Fruit fly (Drosophila melanogaster) whole organism, embryonic: Measurements from ENCODE around the gene CG32832.

ENCODE experiments used
- B-H2 ChIP-seq: fragments of 200-800 bp; sonication (Bioruptor generic); optimal IDR thresholded peaks from 2 replicates; lab custom pipeline; 2018; ENCODE audit warnings: missing biosample characterization, mild to moderate bottlenecking, missing genetic modification characterization
- Bgb ChIP-seq: fragments of 200-800 bp; sonication (Bioruptor generic); IDR thresholded peaks from 2 replicates; pipeline ENCODE4 v1.3.6; 2022; ENCODE audit warnings: missing biosample characterization, missing genetic modification characterization; ENCODE audit not compliant: partially characterized antibody
- CG11085 ChIP-seq: fragments of 200-800 bp; sonication (Bioruptor generic); IDR thresholded peaks from 2 replicates; pipeline ENCODE4 v1.3.6; 2022; ENCODE audit warnings: missing biosample characterization, missing genetic modification characterization
- CG17186 ChIP-seq: fragments of 200-800 bp; sonication (Bioruptor generic); optimal IDR thresholded peaks from 3 replicates; lab custom pipeline; 2017; ENCODE audit warnings: missing biosample characterization, missing genetic modification reagents, missing genetic modification characterization
- CG6791 ChIP-seq: fragments of 200-800 bp; sonication (Bioruptor generic); IDR thresholded peaks from 3 replicates; pipeline ENCODE4 v1.3.6; 2022; ENCODE audit warnings: missing biosample characterization, missing genetic modification characterization; ENCODE audit not compliant: partially characterized antibody
- Eip74EF ChIP-seq, 2 experiments: fragments of 200-800 bp in 1 of 2; fragments of >200 bp in 1 of 2; sonication (Bioruptor generic) in 1 of 2; optimal IDR thresholded peaks; 2 replicates each; lab custom pipeline; 2017 to 2019; ENCODE audit warnings: missing biosample characterization in 2 of 2, missing genetic modification characterization in 2 of 2, mild to moderate bottlenecking in 1 of 2, moderate library complexity in 1 of 2
- Tbp ChIP-seq: fragments of >200 bp; optimal IDR thresholded peaks from 2 replicates; lab custom pipeline; 2018; ENCODE audit warnings: missing biosample characterization, missing genetic modification characterization
- ab ChIP-seq: fragments of 200-800 bp; sonication (Bioruptor generic); optimal IDR thresholded peaks from 2 replicates; lab custom pipeline; 2016; ENCODE audit warnings: missing biosample characterization, missing genetic modification characterization

dm6 chr2L:16857665-16858064, 21.4 kb downstream of the CG32832 start:
- TF ChIP-seq CG17186 (no peak), Tbp (GFP tag; lab: Kevin White, UChicago) (no peak), Bgb (GFP tag; lab: Robert Waterston, UW) (no peak), Eip74EF (GFP tag; optimal IDR thresholded peaks at IDR 0.05; lab: Kevin White, UChicago) (no peak), CG11085 (GFP tag; lab: Robert Waterston, UW) (no peak), B-H2 (GFP tag; lab: Kevin White, UChicago) (no peak), ab (GFP tag; lab: Kevin White, UChicago) (no peak), CG6791 (GFP tag; lab: Robert Waterston, UW) (no peak)
